Worm (Caenorhabditis elegans): ENCODE data around the gene C55C3.6.

Gene C55C3.6

DNA sequence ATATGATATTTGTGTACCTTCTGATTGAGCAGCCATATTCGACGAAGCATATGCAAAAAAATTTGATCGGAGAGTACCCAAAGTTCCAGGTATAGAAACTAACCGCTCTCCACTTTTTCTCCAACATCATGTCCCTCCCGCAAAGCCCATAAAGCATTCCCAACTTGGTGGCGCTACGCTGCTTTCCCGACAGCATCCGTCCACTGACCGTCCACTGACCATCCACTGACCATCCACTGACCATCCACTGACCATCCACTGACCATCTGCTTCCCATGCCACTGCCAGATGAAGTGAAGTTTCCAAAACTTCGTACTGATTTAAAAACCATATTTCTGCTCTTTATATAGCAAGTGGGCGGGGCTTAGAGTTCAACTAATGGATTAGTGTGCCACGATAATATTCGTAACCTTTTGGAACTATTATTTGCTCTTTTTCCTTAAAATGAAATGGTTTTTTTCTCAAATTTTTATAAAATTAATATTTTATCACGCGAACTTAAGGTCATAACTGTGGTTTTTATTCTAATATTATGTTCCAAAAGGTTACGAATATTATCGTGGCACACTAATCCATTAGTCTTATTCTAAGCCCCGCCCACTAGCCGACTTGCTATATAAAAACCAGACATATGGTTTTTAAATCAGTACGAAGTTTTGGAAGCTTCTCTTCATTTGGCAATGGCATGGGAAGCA, 7.5 kb downstream of the C55C3.6 start, which contains the start of gene C55C3.8:
Gene C55C3.8 (plus strand): TSS at position 645 of the 695 bp plus-strand sequence.
- no peak for TF ChIP-seq nhr-237 (tag; optimal IDR thresholded peaks at IDR 0.05)
- no peak for TF ChIP-seq aly-2 (tag; optimal IDR thresholded peaks at IDR 0.05)
- no peak for TF ChIP-seq hlh-4 (tag; optimal IDR thresholded peaks at IDR 0.05)
- TF ChIP-seq C16A3.4 (tag; optimal IDR thresholded peaks at IDR 0.05) = no peak
- TF ChIP-seq hlh-17 (GFP tag; optimal IDR thresholded peaks at IDR 0.05; ENCODE audit: borderline replicate concordance) = no peak
- no peak for TF ChIP-seq swsn-7 (tag; optimal IDR thresholded peaks at IDR 0.05)
- TF ChIP-seq ceh-8 (GFP tag; optimal IDR thresholded peaks at IDR 0.05) = no peak
- no peak for TF ChIP-seq ztf-11 (tag; optimal IDR thresholded peaks at IDR 0.05)
- TF ChIP-seq nhr-20 (tag; optimal IDR thresholded peaks at IDR 0.05) = no peak
- TF ChIP-seq sptf-1 (tag; optimal IDR thresholded peaks at IDR 0.05) = no peak
- no peak for TF ChIP-seq nhr-76 (tag; optimal IDR thresholded peaks at IDR 0.05)
- TF ChIP-seq lin-15B (tag; optimal IDR thresholded peaks at IDR 0.05) = no peak
- no peak for TF ChIP-seq pqm-1 (tag; optimal IDR thresholded peaks at IDR 0.05)
- TF ChIP-seq nhr-71 (tag; optimal IDR thresholded peaks at IDR 0.05) = no peak
- TF ChIP-seq pag-3 (tag; optimal IDR thresholded peaks at IDR 0.05; ENCODE audit: borderline replicate concordance, insufficient read depth) = no peak

- TF ChIP-seq mep-1 (tag; optimal IDR thresholded peaks at IDR 0.05) (peak; percentile 64), nhr-85 (tag) (peak; percentile 65), alr-1 (tag; optimal IDR thresholded peaks at IDR 0.05; ENCODE audit: borderline replicate concordance) (no peak), ceh-88 (GFP tag; IDR thresholded peaks at IDR 0.05) (no peak), nhr-84 (tag; optimal IDR thresholded peaks at IDR 0.05) (no peak), elt-2 (tag; optimal IDR thresholded peaks at IDR 0.05) (no peak), blmp-1 (tag; optimal IDR thresholded peaks at IDR 0.05) (peak; percentile 79)
Observed at ce11 chrIV:5700372-5700771, 17.4 kb downstream of the C55C3.6 start.

ce11 chrIV:5701646-5702045, 18.7 kb downstream of the C55C3.6 start:
- TF ChIP-seq unc-130 (tag; optimal IDR thresholded peaks at IDR 0.05) (no peak), fkh-10 (GFP tag; optimal IDR thresholded peaks at IDR 0.05) (no peak), blmp-1 (tag; optimal IDR thresholded peaks at IDR 0.05) (peak; percentile 62), lin-14 (GFP tag; optimal IDR thresholded peaks at IDR 0.05) (peak; percentile 44), nhr-85 (tag) (peak; percentile 82)

ce11 chrIV:5703443-5703842, 20.5 kb downstream of the C55C3.6 start, which contains the start of the genes C55C3.73 and perm-5:
TSS of gene C55C3.73 (minus strand) at chrIV:5703451.
TSS of gene perm-5 (minus strand) at chrIV:5703468.
- peak in 1 of 2 experiments; percentile 2 for TF ChIP-seq efl-1 (optimal IDR thresholded peaks at IDR 0.05)
- no peak for TF ChIP-seq efl-1 (GFP tag; optimal IDR thresholded peaks at IDR 0.05 in 1 of 2)
- no peak for TF ChIP-seq ztf-11 (tag; optimal IDR thresholded peaks at IDR 0.05)

DNA sequence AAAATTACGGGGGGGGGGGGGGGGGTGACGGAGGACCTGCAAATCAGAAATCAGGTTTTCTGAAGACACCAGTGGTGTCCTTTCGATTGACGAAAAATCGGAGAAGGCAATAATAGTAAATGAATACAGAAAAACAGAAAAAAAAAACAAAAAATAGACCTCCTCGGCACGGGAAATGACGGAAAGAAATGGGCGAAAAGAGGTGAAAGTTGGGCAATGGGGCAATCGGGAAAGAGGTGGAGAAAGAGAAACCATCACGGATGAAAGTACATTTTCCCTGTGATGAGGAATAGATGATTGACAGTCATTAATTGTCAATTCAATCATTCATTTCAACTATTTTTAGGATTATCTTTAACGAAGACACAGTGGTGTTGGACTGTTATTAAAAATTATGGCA, 20.9 kb downstream of the C55C3.6 start:
- no peak for TF ChIP-seq tlp-1 (tag; optimal IDR thresholded peaks at IDR 0.05)
- TF ChIP-seq nhr-85 (tag) = peak; percentile 58
- peak; percentile 99 for TF ChIP-seq blmp-1 (tag; optimal IDR thresholded peaks at IDR 0.05)

DNA sequence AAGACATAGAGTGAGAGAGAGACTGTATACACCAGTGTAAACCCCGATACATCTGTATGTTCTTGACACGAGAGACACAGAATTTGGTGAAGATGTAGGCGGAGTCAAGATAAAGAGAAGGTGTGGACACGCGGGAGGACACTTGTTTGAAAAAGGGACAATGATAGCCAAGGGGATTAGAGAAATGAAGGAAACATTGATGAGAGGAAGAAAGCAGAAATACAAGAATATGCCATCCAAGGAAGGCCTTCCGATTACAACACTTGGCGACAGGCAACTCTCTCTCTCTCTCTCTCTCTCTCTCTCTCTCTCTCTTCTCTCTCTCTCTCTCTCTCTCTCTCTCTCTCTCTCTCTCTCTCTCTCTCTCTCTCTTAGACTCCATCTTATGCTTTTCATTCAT, 23.6 kb downstream of the C55C3.6 start:
- no peak for TF ChIP-seq nhr-76 (tag; optimal IDR thresholded peaks at IDR 0.05)
- TF ChIP-seq pqm-1 (tag; optimal IDR thresholded peaks at IDR 0.05) = no peak
- TF ChIP-seq lin-13 (GFP tag; optimal IDR thresholded peaks at IDR 0.05) = no peak
- TF ChIP-seq ceh-8 (GFP tag; optimal IDR thresholded peaks at IDR 0.05) = no peak
- peak; percentile 46 for TF ChIP-seq nhr-85 (tag)
- no peak for TF ChIP-seq ceh-90 (tag; optimal IDR thresholded peaks at IDR 0.05)
- no peak for TF ChIP-seq hlh-17 (GFP tag; optimal IDR thresholded peaks at IDR 0.05; ENCODE audit: borderline replicate concordance)
- TF ChIP-seq lin-39 (tag; optimal IDR thresholded peaks at IDR 0.05) = no peak
- no peak for TF ChIP-seq aha-1 (tag; optimal IDR thresholded peaks at IDR 0.05)
- TF ChIP-seq xbp-1 (tag; optimal IDR thresholded peaks at IDR 0.05) = no peak
- no peak for TF ChIP-seq fkh-8 (tag; optimal IDR thresholded peaks at IDR 0.05)
- no peak for TF ChIP-seq C04F5.9 (tag; optimal IDR thresholded peaks at IDR 0.05)
- no peak for TF ChIP-seq unc-30 (tag; optimal IDR thresholded peaks at IDR 0.05)
- TF ChIP-seq mab-9 (GFP tag; IDR thresholded peaks at IDR 0.05) = no peak
- peak; percentile 27 for TF ChIP-seq snu-23 (GFP tag; optimal IDR thresholded peaks at IDR 0.05)
- no peak for TF ChIP-seq jun-1 (tag; optimal IDR thresholded peaks at IDR 0.05)
- no peak for TF ChIP-seq F16B12.6 (tag; optimal IDR thresholded peaks at IDR 0.05)
- TF ChIP-seq C16A3.4 (tag; optimal IDR thresholded peaks at IDR 0.05) = no peak
- TF ChIP-seq nhr-28 (tag; optimal IDR thresholded peaks at IDR 0.05) = no peak
- no peak for TF ChIP-seq egl-13 (tag; optimal IDR thresholded peaks at IDR 0.05)
- no peak for TF ChIP-seq nhr-19 (GFP tag; conservative IDR thresholded peaks at IDR 0.05)
- no peak for TF ChIP-seq ztf-11 (tag; optimal IDR thresholded peaks at IDR 0.05)
- no peak for TF ChIP-seq elt-2 (tag; optimal IDR thresholded peaks at IDR 0.05)
